Fruit fly (Drosophila melanogaster): Measurements from ENCODE around the gene CG11555.
A peak's percentile ranks its signal among the peaks of the same experiment; 100 is the strongest.

Gene CG11555

DNA sequence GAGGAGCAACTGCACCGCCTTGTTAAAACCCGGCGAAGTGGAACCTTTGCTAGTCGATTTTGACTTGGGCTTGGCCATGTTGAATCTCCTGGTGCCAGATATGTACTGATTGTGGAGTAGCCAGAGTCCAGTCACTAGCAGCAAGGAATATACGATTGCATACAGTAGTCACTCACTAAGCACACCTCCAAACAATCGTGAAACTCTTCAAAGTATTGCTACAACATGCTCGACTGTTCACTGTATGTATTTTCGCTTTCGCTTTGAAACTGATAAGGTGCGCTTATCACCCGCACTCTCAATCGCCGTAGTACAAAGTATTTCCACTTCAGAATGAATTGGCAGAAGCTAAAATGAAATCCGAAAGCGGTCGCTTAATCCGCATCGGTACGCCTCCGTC is 12.8 kb downstream of the CG11555 start (continued):
- TF ChIP-seq Med (GFP tag) (peak; percentile 95), p53 (GFP tag; optimal IDR thresholded peaks at IDR 0.05) (no peak), CG4707 (GFP tag; optimal IDR thresholded peaks at IDR 0.05) (peak; percentile 7), Adf1 (GFP tag; IDR thresholded peaks at IDR 0.05) (peak; percentile 60; the same call in 1 of the 2 replicates), crc (GFP tag; optimal IDR thresholded peaks at IDR 0.05) (peak; percentile 46), CG6683 (GFP tag; optimal IDR thresholded peaks at IDR 0.05) (peak; percentile 32), CG10366 (GFP tag; IDR thresholded peaks at IDR 0.05) (peak; percentile 76), NFAT (GFP tag; IDR thresholded peaks at IDR 0.05) (peak; percentile 80), dmrt99B (tag; optimal IDR thresholded peaks at IDR 0.05) (peak; percentile 65), CG9817 (tag; optimal IDR thresholded peaks at IDR 0.05) (peak; percentile 56), dati (GFP tag; IDR thresholded peaks at IDR 0.05) (no peak), oc (tag; optimal IDR thresholded peaks at IDR 0.05) (peak; percentile 27), CG11085 (GFP tag; IDR thresholded peaks at IDR 0.05) (peak; percentile 55; the same call in 1 of the 2 replicates), CG34224 (GFP tag; IDR thresholded peaks at IDR 0.05; ENCODE audit: partially characterized antibody) (0 out of 3 replicates have a peak, but pooled peaks have one; percentile 25), CG16863 (GFP tag; optimal IDR thresholded peaks at IDR 0.05) (no peak), lola (GFP tag; optimal IDR thresholded peaks at IDR 0.05) (no peak), ro (GFP tag; IDR thresholded peaks at IDR 0.05) (no peak), psq (GFP tag; optimal IDR thresholded peaks at IDR 0.05) (no peak), pho (GFP tag; optimal IDR thresholded peaks at IDR 0.05) (peak; percentile 64), Vsx1 (GFP tag; optimal IDR thresholded peaks at IDR 0.05) (peak; percentile 45), CG18764 (GFP tag; optimal IDR thresholded peaks at IDR 0.05) (peak; percentile 29), Fer2 (tag; optimal IDR thresholded peaks at IDR 0.05) (peak; percentile 38), Xrp1 (GFP tag; IDR thresholded peaks at IDR 0.05) (peak; percentile 67), CG11398 (GFP tag; optimal IDR thresholded peaks at IDR 0.05) (peak; percentile 44), CG1647 (GFP tag; optimal IDR thresholded peaks at IDR 0.05) (peak; percentile 65), hth (optimal IDR thresholded peaks at IDR 0.05) (no peak), CG13287 (GFP tag; IDR thresholded peaks at IDR 0.05; ENCODE audit: partially characterized antibody) (no peak), phol (tag; optimal IDR thresholded peaks at IDR 0.05) (peak; percentile 26), Lhr (GFP tag; optimal IDR thresholded peaks at IDR 0.05) (no peak), Side (GFP tag; optimal IDR thresholded peaks at IDR 0.05) (peak; percentile 34), trh (GFP tag; optimal IDR thresholded peaks at IDR 0.05) (peak; percentile 10), CG3838 (GFP tag; optimal IDR thresholded peaks at IDR 0.05) (no peak), CrebB (tag; optimal IDR thresholded peaks at IDR 0.05) (peak; percentile 68), CG9727 (GFP tag; optimal IDR thresholded peaks at IDR 0.05) (no peak), Elba2 (GFP tag; optimal IDR thresholded peaks at IDR 0.05) (no peak), Dfd (GFP tag; optimal IDR thresholded peaks at IDR 0.05) (no peak), CG9609 (GFP tag; optimal IDR thresholded peaks at IDR 0.05) (peak; percentile 43), Atf-2 (GFP tag; optimal IDR thresholded peaks at IDR 0.05) (peak; percentile 28), CG12942 (GFP tag; optimal IDR thresholded peaks at IDR 0.05) (peak; percentile 51), CG10274 (GFP tag; optimal IDR thresholded peaks at IDR 0.05) (no peak), croc (GFP tag; conservative IDR thresholded peaks at IDR 0.05) (no peak), lab (GFP tag; optimal IDR thresholded peaks at IDR 0.05) (peak; percentile 92), CG3847 (GFP tag; IDR thresholded peaks at IDR 0.05) (peak; percentile 79), CG14014 (GFP tag; IDR thresholded peaks at IDR 0.05) (peak; percentile 80), Tbp (GFP tag; optimal IDR thresholded peaks at IDR 0.05) (no peak), Antp (GFP tag; optimal IDR thresholded peaks at IDR 0.05) (peak; percentile 86), exex (tag; optimal IDR thresholded peaks at IDR 0.05) (peak; percentile 50), Xbp1 (GFP tag; optimal IDR thresholded peaks at IDR 0.05) (peak; percentile 75), emc (GFP tag; optimal IDR thresholded peaks at IDR 0.05) (no peak), CG14965 (GFP tag; optimal IDR thresholded peaks at IDR 0.05; ENCODE audit: borderline replicate concordance) (no peak), CG18599 (GFP tag; optimal IDR thresholded peaks at IDR 0.05) (peak; percentile 93)
